Fruit fly (Drosophila melanogaster): ENCODE data around the gene CG32485.

The CG32485 gene

dm6 chr3L:3042150-3043049 lies 7.7 kb upstream of the CG32485 start, which contains the start of gene Prx4 (continued):
- TF ChIP-seq amos (GFP tag; IDR thresholded peaks at IDR 0.05; ENCODE audit: partially characterized antibody) (peak; percentile 11; the same call in 1 of the 2 replicates), CG14965 (GFP tag; optimal IDR thresholded peaks at IDR 0.05; ENCODE audit: borderline replicate concordance) (no peak), Awh (GFP tag; IDR thresholded peaks at IDR 0.05) (peak; percentile 86), CG9609 (GFP tag; optimal IDR thresholded peaks at IDR 0.05) (no peak), ac (GFP tag; optimal IDR thresholded peaks at IDR 0.05) (no peak), fu2 (GFP tag; optimal IDR thresholded peaks at IDR 0.05) (no peak), Dll (GFP tag; IDR thresholded peaks at IDR 0.05; ENCODE audit: partially characterized antibody) (no peak), hkb (optimal IDR thresholded peaks at IDR 0.05) (no peak), hkb (GFP tag; IDR thresholded peaks at IDR 0.05) (peak; percentile 78), ewg (GFP tag; optimal IDR thresholded peaks at IDR 0.05) (peak; percentile 35), CG15011 (GFP tag; optimal IDR thresholded peaks at IDR 0.05) (peak; percentile 48), CG6689 (GFP tag; IDR thresholded peaks at IDR 0.05) (peak; percentile 82), da (GFP tag; optimal IDR thresholded peaks at IDR 0.05) (no peak), TFAM (GFP tag; optimal IDR thresholded peaks at IDR 0.05) (no peak), Ets65A (GFP tag) (no peak), CoRest (tag; optimal IDR thresholded peaks at IDR 0.05) (peak; percentile 68), GATAe (GFP tag; conservative IDR thresholded peaks at IDR 0.05) (no peak), pita (GFP tag; optimal IDR thresholded peaks at IDR 0.05) (no peak), lov (optimal IDR thresholded peaks at IDR 0.05) (no peak), lov (GFP tag; IDR thresholded peaks at IDR 0.05) (no peak), CG7357 (GFP tag; IDR thresholded peaks at IDR 0.05) (peak; percentile 44; the same call in 2 of the 3 replicates), CG12236 (GFP tag; optimal IDR thresholded peaks at IDR 0.05) (no peak), Mes4 (GFP tag; optimal IDR thresholded peaks at IDR 0.05) (peak; percentile 0), CG3726 (GFP tag; IDR thresholded peaks at IDR 0.05) (peak; percentile 71; the same call in 2 of the 3 replicates), odd (GFP tag; optimal IDR thresholded peaks at IDR 0.05) (peak; percentile 49), zen2 (GFP tag; IDR thresholded peaks at IDR 0.05; ENCODE audit: partially characterized antibody) (no peak), Med (GFP tag) (peak; percentile 81), CG3995 (GFP tag; optimal IDR thresholded peaks at IDR 0.05) (peak; percentile 30), crc (GFP tag; optimal IDR thresholded peaks at IDR 0.05) (no peak), CG17829 (tag; optimal IDR thresholded peaks at IDR 0.05) (peak; percentile 60), sr (GFP tag; IDR thresholded peaks at IDR 0.05) (peak; percentile 61; the same call in 1 of the 3 replicates), tin (GFP tag; optimal IDR thresholded peaks at IDR 0.05) (peak; percentile 65), grn (GFP tag; optimal IDR thresholded peaks at IDR 0.05) (no peak), CG9727 (GFP tag; optimal IDR thresholded peaks at IDR 0.05) (peak; percentile 68), fd96Cb (tag; optimal IDR thresholded peaks at IDR 0.05) (peak; percentile 63), CG16779 (GFP tag; IDR thresholded peaks at IDR 0.05) (0 out of 2 replicates have a peak, but pooled peaks have one; percentile 55), eve (GFP tag; optimal IDR thresholded peaks at IDR 0.05) (no peak), CG7271 (tag; optimal IDR thresholded peaks at IDR 0.05) (no peak), Dip2 (GFP tag; IDR thresholded peaks at IDR 0.05) (no peak), CG31365 (tag; optimal IDR thresholded peaks at IDR 0.05) (no peak), NFAT (GFP tag; IDR thresholded peaks at IDR 0.05) (peak; percentile 69), disco-r (GFP tag; optimal IDR thresholded peaks at IDR 0.05) (no peak), CG30403 (GFP tag; optimal IDR thresholded peaks at IDR 0.05) (peak; percentile 76), unc-4 (GFP tag; IDR thresholded peaks at IDR 0.05; ENCODE audit: partially characterized antibody) (no peak), hbn (GFP tag; IDR thresholded peaks at IDR 0.05; ENCODE audit: partially characterized antibody) (no peak), D19A (tag; optimal IDR thresholded peaks at IDR 0.05) (peak; percentile 63), crol (GFP tag; IDR thresholded peaks at IDR 0.05) (no peak), pan (optimal IDR thresholded peaks at IDR 0.05) (no peak), pan (GFP tag; optimal IDR thresholded peaks at IDR 0.05 in 1 of 2, IDR thresholded peaks at IDR 0.05 in 1 of 2) (peak in 1 of 2 experiments; percentile 86), sima (GFP tag; optimal IDR thresholded peaks at IDR 0.05) (no peak)

All from whole organism, embryonic.